Worm (Caenorhabditis elegans): ENCODE measurements around the gene srsx-16.
A peak's percentile ranks its signal among the peaks of the same experiment; 100 is the strongest.

The srsx-16 gene

ce11 chrIV:5655966-5656389 lies 36.4 kb upstream of the srsx-16 start (continued):
- TF ChIP-seq madf-9 (GFP tag; conservative IDR thresholded peaks at IDR 0.05) (no peak; the same call in 1 of the 2 replicates), egl-27 (tag; optimal IDR thresholded peaks at IDR 0.05) (no peak), aha-1 (tag) (peak; percentile 100), lsy-2 (tag; optimal IDR thresholded peaks at IDR 0.05) (peak in 1 of 2 experiments; percentile 59), hlh-30 (tag; optimal IDR thresholded peaks at IDR 0.05; ENCODE audit: insufficient read depth) (peak; percentile 51), tra-1 (GFP tag; IDR thresholded peaks at IDR 0.05) (peak; percentile 63; the same call in 1 of the 2 replicates), spr-1 (tag; optimal IDR thresholded peaks at IDR 0.05) (peak; percentile 38)

ce11 chrIV:5654693-5655092 lies 35.1 kb upstream of the srsx-16 start:
- TF ChIP-seq tag-97 (GFP tag; IDR thresholded peaks at IDR 0.05) (no peak), unc-62 (GFP tag; optimal IDR thresholded peaks at IDR 0.05 in 1 of 2) (peak in 1 of 2 experiments; percentile 95), unc-62 (tag; optimal IDR thresholded peaks at IDR 0.05) (no peak)

ce11 chrIV:5654203-5654602 lies 34.7 kb upstream of the srsx-16 start:
- TF ChIP-seq nhr-25 (tag; optimal IDR thresholded peaks at IDR 0.05; ENCODE audit: borderline replicate concordance, insufficient read depth) (no peak), dmd-6 (GFP tag; IDR thresholded peaks at IDR 0.05) (peak; percentile 94), pqm-1 (tag; optimal IDR thresholded peaks at IDR 0.05) (peak; percentile 55), snpc-4 (tag; optimal IDR thresholded peaks at IDR 0.05) (no peak), ztf-7 (tag; optimal IDR thresholded peaks at IDR 0.05) (no peak), egl-27 (tag; optimal IDR thresholded peaks at IDR 0.05) (no peak), zag-1 (tag; optimal IDR thresholded peaks at IDR 0.05) (no peak), nhr-102 (tag; optimal IDR thresholded peaks at IDR 0.05) (peak; percentile 9), dmd-9 (GFP tag; IDR thresholded peaks at IDR 0.05) (no peak), zip-11 (GFP tag; IDR thresholded peaks at IDR 0.05) (no peak), attf-4 (tag; optimal IDR thresholded peaks at IDR 0.05) (no peak), fos-1 (tag; optimal IDR thresholded peaks at IDR 0.05) (no peak), aly-2 (tag; optimal IDR thresholded peaks at IDR 0.05) (no peak), nhr-237 (tag; optimal IDR thresholded peaks at IDR 0.05) (no peak), nhr-76 (tag; optimal IDR thresholded peaks at IDR 0.05) (no peak), F26F4.8 (GFP tag; conservative IDR thresholded peaks at IDR 0.05) (no peak), zip-2 (tag; optimal IDR thresholded peaks at IDR 0.05) (no peak), ctbp-1 (GFP tag; IDR thresholded peaks at IDR 0.05) (no peak), pha-4 (GFP tag; IDR thresholded peaks at IDR 0.05) (peak; percentile 12; the same call in 1 of the 2 replicates), pha-4 (tag; optimal IDR thresholded peaks at IDR 0.05) (no peak), cey-2 (tag; optimal IDR thresholded peaks at IDR 0.05; ENCODE audit: borderline replicate concordance, insufficient read depth) (no peak), gei-8 (GFP tag; optimal IDR thresholded peaks at IDR 0.05) (no peak), T20F7.1 (GFP tag; optimal IDR thresholded peaks at IDR 0.05) (no peak), ceh-82 (tag; optimal IDR thresholded peaks at IDR 0.05) (no peak), madf-5 (GFP tag; IDR thresholded peaks at IDR 0.05) (no peak), spr-1 (tag; optimal IDR thresholded peaks at IDR 0.05) (no peak), F44E2.7 (GFP tag; IDR thresholded peaks at IDR 0.05) (no peak), nhr-42 (GFP tag; IDR thresholded peaks at IDR 0.05) (no peak), dpl-1 (GFP tag; optimal IDR thresholded peaks at IDR 0.05) (no peak), madf-9 (GFP tag; conservative IDR thresholded peaks at IDR 0.05) (no peak), ceh-28 (tag; optimal IDR thresholded peaks at IDR 0.05) (no peak), mdl-1 (tag; optimal IDR thresholded peaks at IDR 0.05) (no peak), unc-39 (tag; optimal IDR thresholded peaks at IDR 0.05) (no peak), F10B5.3 (tag; optimal IDR thresholded peaks at IDR 0.05) (no peak), ceh-32 (tag; optimal IDR thresholded peaks at IDR 0.05; ENCODE audit: poor library complexity) (no peak), mep-1 (tag; optimal IDR thresholded peaks at IDR 0.05) (no peak), arid-1 (GFP tag; conservative IDR thresholded peaks at IDR 0.05) (no peak), mxl-3 (GFP tag; optimal IDR thresholded peaks at IDR 0.05) (peak; percentile 19), hlh-30 (tag; optimal IDR thresholded peaks at IDR 0.05; ENCODE audit: insufficient read depth) (no peak), Y75B8A.6 (GFP tag; IDR thresholded peaks at IDR 0.05) (no peak), ZK337.2 (GFP tag; IDR thresholded peaks at IDR 0.05) (no peak), F49E8.2 (tag; optimal IDR thresholded peaks at IDR 0.05; ENCODE audit: borderline replicate concordance) (no peak)

Data from whole organism, L4 larva.